Fruit fly (Drosophila melanogaster) Kc167 (cell line): ENCODE results near the gene CG43673.

Source experiments
- insv ChIP-seq: fragments of >200 bp; optimal IDR thresholded peaks from 3 replicates; lab custom pipeline; 2018; ENCODE audit warnings: missing external identifiers
- psq ChIP-seq: fragments of >200 bp; optimal IDR thresholded peaks from 2 replicates; lab custom pipeline; 2017; ENCODE audit warnings: missing external identifiers

- TF ChIP-seq psq (lab: Kevin White, UChicago) (no peak), insv (lab: Kevin White, UChicago) (no peak)
Observed at dm6 chrX:15817823-15818222, 38.9 kb downstream of the CG43673 start.
